7 fruit fly cellular contexts compared by ENCODE assay signal in genomic region chr3R:10109212-10109880, dm6.
TF ChIP-seq lines count a peak whose summit lies in the region.

No protein-coding gene starts in this region.

- no peak for TF ChIP-seq CTCF in whole organism, embryonic (GFP tag; optimal IDR thresholded peaks at IDR 0.05; lab: Kevin White, UChicago)

TF ChIP-seq in Kc167, 6 proteins besides CTCF, POLR2A, EP300 and RAD21:
- TF ChIP-seq h (optimal IDR thresholded peaks at IDR 0.05; lab: Kevin White, UChicago) (no peak), insv (optimal IDR thresholded peaks at IDR 0.05; lab: Kevin White, UChicago) (peak; percentile 79)
TF ChIP-seq in Kc167: peak in this region for 1.

TF ChIP-seq in whole organism, 6 proteins besides CTCF, POLR2A, EP300 and RAD21:
- no peak for TF ChIP-seq CG8478 (optimal IDR thresholded peaks at IDR 0.05; lab: Kevin White, UChicago)
- peak in 1 of 2 experiments; percentile 51 for TF ChIP-seq EcR (GFP tag; optimal IDR thresholded peaks at IDR 0.05; lab: Kevin White, UChicago)
- peak; percentile 95 for TF ChIP-seq Dll (optimal IDR thresholded peaks at IDR 0.05; lab: Kevin White, UChicago)

TF ChIP-seq in whole organism, adult, 20 proteins besides CTCF, POLR2A, EP300 and RAD21:
- TF ChIP-seq CG5204 (GFP tag; optimal IDR thresholded peaks at IDR 0.05; lab: Kevin White, UChicago) (no peak), cic (GFP tag; optimal IDR thresholded peaks at IDR 0.05; lab: Kevin White, UChicago) (peak; percentile 46), CG12768 (GFP tag; optimal IDR thresholded peaks at IDR 0.05; lab: Kevin White, UChicago) (no peak), CG7101 (tag; optimal IDR thresholded peaks at IDR 0.05; lab: Kevin White, UChicago) (no peak), Mnt (GFP tag; optimal IDR thresholded peaks at IDR 0.05; lab: Kevin White, UChicago) (no peak)
TF ChIP-seq in whole organism, adult: peak in this region for 1.

TF ChIP-seq in whole organism, embryonic, 481 proteins besides CTCF, POLR2A, EP300 and RAD21 (continues in another document):
- TF ChIP-seq CG17359 (tag; optimal IDR thresholded peaks at IDR 0.05; lab: Kevin White, UChicago) (no peak), cg (GFP tag; optimal IDR thresholded peaks at IDR 0.05; lab: Kevin White, UChicago) (peak; percentile 97), Elba2 (GFP tag; optimal IDR thresholded peaks at IDR 0.05; lab: Kevin White, UChicago) (peak; percentile 73), CG14014 (GFP tag; IDR thresholded peaks at IDR 0.05; lab: Robert Waterston, UW) (0 out of 2 replicates have a peak, but pooled peaks have one; percentile 20), yki (optimal IDR thresholded peaks at IDR 0.05; lab: Kevin White, UChicago) (peak; percentile 92), Xrp1 (GFP tag; IDR thresholded peaks at IDR 0.05; lab: Robert Waterston, UW) (0 out of 2 replicates have a peak, but pooled peaks have one; percentile 30), E2f2 (GFP tag; IDR thresholded peaks at IDR 0.05; lab: Robert Waterston, UW) (no peak), CG2678 (tag; optimal IDR thresholded peaks at IDR 0.05; lab: Kevin White, UChicago) (peak; percentile 14), kah (GFP tag; optimal IDR thresholded peaks at IDR 0.05; lab: Kevin White, UChicago) (peak; percentile 45), CG7928 (GFP tag; optimal IDR thresholded peaks at IDR 0.05; lab: Kevin White, UChicago) (no peak), z (GFP tag; IDR thresholded peaks at IDR 0.05; lab: Robert Waterston, UW) (no peak), CG9932 (GFP tag; IDR thresholded peaks at IDR 0.05; lab: Robert Waterston, UW) (0 out of 2 replicates have a peak, but pooled peaks have one; percentile 21), crol (GFP tag; IDR thresholded peaks at IDR 0.05; lab: Robert Waterston, UW) (no peak), CG8478 (optimal IDR thresholded peaks at IDR 0.05; lab: Kevin White, UChicago) (peak; percentile 53), CG1233 (GFP tag; optimal IDR thresholded peaks at IDR 0.05; lab: Kevin White, UChicago) (no peak), CHES-1-like (GFP tag; optimal IDR thresholded peaks at IDR 0.05; lab: Kevin White, UChicago) (no peak), Pdp1 (GFP tag; optimal IDR thresholded peaks at IDR 0.05; lab: Kevin White, UChicago) (peak in 1 of 2 experiments; percentile 43), wdn (GFP tag; IDR thresholded peaks at IDR 0.05; lab: Robert Waterston, UW) (0 out of 2 replicates have a peak, but pooled peaks have one; percentile 15), sd (tag; optimal IDR thresholded peaks at IDR 0.05; lab: Kevin White, UChicago) (peak; percentile 89)

TF ChIP-seq in whole organism, prepupa, 60 proteins besides CTCF, POLR2A, EP300 and RAD21 (continues in another document):
- no peak for TF ChIP-seq Eip75B (GFP tag; optimal IDR thresholded peaks at IDR 0.05; lab: Kevin White, UChicago)
- no peak for TF ChIP-seq spab (GFP tag; optimal IDR thresholded peaks at IDR 0.05; lab: Kevin White, UChicago)
- peak; percentile 40 for TF ChIP-seq CG16779 (tag; optimal IDR thresholded peaks at IDR 0.05; lab: Kevin White, UChicago)
- no peak for TF ChIP-seq CG8632 (GFP tag; optimal IDR thresholded peaks at IDR 0.05; lab: Kevin White, UChicago)
- TF ChIP-seq dsx (GFP tag; optimal IDR thresholded peaks at IDR 0.05; lab: Kevin White, UChicago; ENCODE audit: poor library complexity, severe bottlenecking) = peak; percentile 21
- TF ChIP-seq fkh (GFP tag; optimal IDR thresholded peaks at IDR 0.05; lab: Kevin White, UChicago) = peak; percentile 40
- peak; percentile 10 for TF ChIP-seq topi (GFP tag; optimal IDR thresholded peaks at IDR 0.05; lab: Kevin White, UChicago)
- TF ChIP-seq CG4318 (GFP tag; optimal IDR thresholded peaks at IDR 0.05; lab: Kevin White, UChicago) = no peak
- TF ChIP-seq Eip93F (GFP tag; optimal IDR thresholded peaks at IDR 0.05; lab: Kevin White, UChicago) = peak; percentile 3
- no peak for TF ChIP-seq Hr39 (GFP tag; optimal IDR thresholded peaks at IDR 0.05; lab: Kevin White, UChicago)
- no peak for TF ChIP-seq CG11294 (GFP tag; IDR thresholded peaks at IDR 0.05; lab: Robert Waterston, UW)
- no peak for TF ChIP-seq CG11902 (GFP tag; optimal IDR thresholded peaks at IDR 0.05; lab: Kevin White, UChicago)
- peak; percentile 25 for TF ChIP-seq net (GFP tag; optimal IDR thresholded peaks at IDR 0.05; lab: Kevin White, UChicago)
- no peak for TF ChIP-seq CG9139 (GFP tag; optimal IDR thresholded peaks at IDR 0.05; lab: Kevin White, UChicago)
- TF ChIP-seq fd85E (GFP tag; optimal IDR thresholded peaks at IDR 0.05; lab: Kevin White, UChicago) = peak; percentile 35
- peak in 1 of 2 experiments; percentile 56 for TF ChIP-seq ss (GFP tag; optimal IDR thresholded peaks at IDR 0.05; lab: Kevin White, UChicago)
- peak; percentile 4; the same call in 1 of the 3 replicates for TF ChIP-seq eg (GFP tag; IDR thresholded peaks at IDR 0.05; lab: Robert Waterston, UW)
- no peak for TF ChIP-seq Smox (GFP tag; optimal IDR thresholded peaks at IDR 0.05; lab: Kevin White, UChicago)
- peak; percentile 42 for TF ChIP-seq Sox14 (GFP tag; optimal IDR thresholded peaks at IDR 0.05; lab: Kevin White, UChicago)
- TF ChIP-seq CG8119 (GFP tag; IDR thresholded peaks at IDR 0.05; lab: Robert Waterston, UW) = peak; percentile 44; the same call in 1 of the 3 replicates

TF ChIP-seq in whole organism, pupa, 21 proteins besides CTCF, POLR2A, EP300 and RAD21:
- no peak for TF ChIP-seq D1 (tag; optimal IDR thresholded peaks at IDR 0.05; lab: Kevin White, UChicago)
- no peak for TF ChIP-seq rn (GFP tag; IDR thresholded peaks at IDR 0.05; lab: Robert Waterston, UW)
- no peak for TF ChIP-seq CG9948 (tag; optimal IDR thresholded peaks at IDR 0.05; lab: Kevin White, UChicago)
- peak; percentile 23 for TF ChIP-seq Pif1B (GFP tag; optimal IDR thresholded peaks at IDR 0.05; lab: Kevin White, UChicago)
- no peak for TF ChIP-seq CG17806 (tag; optimal IDR thresholded peaks at IDR 0.05; lab: Kevin White, UChicago)
- TF ChIP-seq EcR (GFP tag; optimal IDR thresholded peaks at IDR 0.05; lab: Kevin White, UChicago) = peak; percentile 94
- no peak for TF ChIP-seq CG10348 (GFP tag; IDR thresholded peaks at IDR 0.05; lab: Robert Waterston, UW)
- TF ChIP-seq Pif1A (GFP tag; optimal IDR thresholded peaks at IDR 0.05; lab: Kevin White, UChicago) = no peak
- no peak for TF ChIP-seq gl (tag; optimal IDR thresholded peaks at IDR 0.05; lab: Kevin White, UChicago)
- no peak for TF ChIP-seq CG34367 (tag; optimal IDR thresholded peaks at IDR 0.05; lab: Kevin White, UChicago)
- TF ChIP-seq CG12605 (GFP tag; IDR thresholded peaks at IDR 0.05; lab: Robert Waterston, UW) = no peak
- no peak for TF ChIP-seq Snoo (tag; optimal IDR thresholded peaks at IDR 0.05; lab: Kevin White, UChicago)
- TF ChIP-seq Ets98B (GFP tag; IDR thresholded peaks at IDR 0.05; lab: Robert Waterston, UW) = peak; percentile 49; the same call in 1 of the 2 replicates
- no peak for TF ChIP-seq CG14655 (GFP tag; optimal IDR thresholded peaks at IDR 0.05; lab: Kevin White, UChicago)
- TF ChIP-seq CG13204 (GFP tag; optimal IDR thresholded peaks at IDR 0.05; lab: Kevin White, UChicago) = no peak
- TF ChIP-seq CG15710 (tag; optimal IDR thresholded peaks at IDR 0.05; lab: Kevin White, UChicago) = no peak
- TF ChIP-seq fd96Ca (GFP tag; IDR thresholded peaks at IDR 0.05; lab: Robert Waterston, UW) = peak; percentile 52; the same call in 1 of the 3 replicates
- no peak for TF ChIP-seq CG4496 (GFP tag; IDR thresholded peaks at IDR 0.05; lab: Robert Waterston, UW)
- TF ChIP-seq CG8159 (tag; optimal IDR thresholded peaks at IDR 0.05; lab: Kevin White, UChicago) = no peak
- TF ChIP-seq CG8301 (tag; optimal IDR thresholded peaks at IDR 0.05; lab: Kevin White, UChicago) = no peak
- TF ChIP-seq CG32121 (GFP tag; IDR thresholded peaks at IDR 0.05; lab: Robert Waterston, UW) = no peak

TF ChIP-seq in whole organism, wandering third instar larva, 38 proteins besides CTCF, POLR2A, EP300 and RAD21:
- peak; percentile 91 for TF ChIP-seq Dif (GFP tag; optimal IDR thresholded peaks at IDR 0.05; lab: Kevin White, UChicago; ENCODE audit: partially characterized antibody)
- TF ChIP-seq GATAd (GFP tag; optimal IDR thresholded peaks at IDR 0.05; lab: Kevin White, UChicago) = no peak
- TF ChIP-seq rgr (GFP tag; optimal IDR thresholded peaks at IDR 0.05; lab: Kevin White, UChicago) = no peak
- TF ChIP-seq dl (GFP tag; optimal IDR thresholded peaks at IDR 0.05; lab: Kevin White, UChicago; ENCODE audit: insufficient read depth in 1 of 2, partially characterized antibody in 2 of 2) = peak in 1 of 2 experiments; percentile 79
- TF ChIP-seq N (GFP tag; optimal IDR thresholded peaks at IDR 0.05; lab: Kevin White, UChicago) = peak; percentile 80
